Fruit fly (Drosophila melanogaster) whole organism, prepupa: Measurements from ENCODE around the gene mei-38.

ENCODE experiments used
- Blimp-1 ChIP-seq: fragments of 200-800 bp; sonication (Bioruptor generic); optimal IDR thresholded peaks from 3 replicates; lab custom pipeline; 2017; ENCODE audit warnings: missing biosample characterization, missing genetic modification characterization, mild to moderate bottlenecking, moderate library complexity, missing genetic modification reagents
- CG10669 ChIP-seq: fragments of 200-800 bp; sonication (Bioruptor generic); optimal IDR thresholded peaks from 3 replicates; lab custom pipeline; 2018; ENCODE audit warnings: missing biosample characterization, mild to moderate bottlenecking, missing genetic modification characterization, moderate library complexity
- CG11294 ChIP-seq: fragments of 200-800 bp; sonication (Bioruptor generic); IDR thresholded peaks from 2 replicates; pipeline ENCODE4 v1.3.6; 2022; ENCODE audit warnings: missing biosample characterization, missing genetic modification characterization
- CG11762 ChIP-seq: fragments of 200-800 bp; sonication (Bioruptor generic); optimal IDR thresholded peaks from 3 replicates; lab custom pipeline; 2016; ENCODE audit warnings: missing biosample characterization, missing genetic modification characterization; ENCODE audit not compliant: insufficient read depth
- CG11902 ChIP-seq: fragments of 200-800 bp; sonication (Bioruptor generic); optimal IDR thresholded peaks from 3 replicates; lab custom pipeline; 2016; ENCODE audit warnings: missing biosample characterization, missing genetic modification characterization
- CG16779 ChIP-seq: fragments of 200-800 bp; sonication (Bioruptor generic); optimal IDR thresholded peaks from 3 replicates; lab custom pipeline; 2017; ENCODE audit warnings: missing biosample characterization, mild to moderate bottlenecking, missing genetic modification characterization
- CG3032 ChIP-seq: fragments of 200-800 bp; optimal IDR thresholded peaks from 2 replicates; lab custom pipeline; 2019; ENCODE audit warnings: missing biosample characterization, mild to moderate bottlenecking, missing genetic modification characterization, moderate library complexity
- CG32006 ChIP-seq: fragments of 200-800 bp; sonication (Bioruptor generic); optimal IDR thresholded peaks from 3 replicates; lab custom pipeline; 2017; ENCODE audit warnings: missing biosample characterization, mild to moderate bottlenecking, missing genetic modification characterization
- CG34406 ChIP-seq: fragments of 200-800 bp; sonication (Bioruptor generic); optimal IDR thresholded peaks from 3 replicates; lab custom pipeline; 2016; ENCODE audit warnings: missing biosample characterization, missing genetic modification characterization
- CG3919 ChIP-seq: fragments of 200-800 bp; sonication (Bioruptor generic); optimal IDR thresholded peaks from 3 replicates; lab custom pipeline; 2016; ENCODE audit warnings: missing biosample characterization, missing genetic modification characterization
- CG4318 ChIP-seq: fragments of 200-800 bp; sonication (Bioruptor generic); optimal IDR thresholded peaks from 3 replicates; lab custom pipeline; 2017; ENCODE audit warnings: missing biosample characterization, mild to moderate bottlenecking, missing genetic modification characterization
- CG6276 ChIP-seq: fragments of 200-800 bp; sonication (Bioruptor generic); optimal IDR thresholded peaks from 2 replicates; lab custom pipeline; 2017; ENCODE audit warnings: missing biosample characterization, mild to moderate bottlenecking, missing genetic modification characterization
- CG6792 ChIP-seq: fragments of 200-800 bp; sonication (Bioruptor generic); optimal IDR thresholded peaks from 3 replicates; lab custom pipeline; 2016; ENCODE audit warnings: missing biosample characterization, missing genetic modification characterization
- CG6808 ChIP-seq: fragments of 200-800 bp; sonication (Bioruptor generic); optimal IDR thresholded peaks from 3 replicates; lab custom pipeline; 2017; ENCODE audit warnings: missing biosample characterization, missing genetic modification characterization, mild to moderate bottlenecking, moderate library complexity, missing genetic modification reagents
- CG6854 ChIP-seq: fragments of 200-800 bp; sonication (Bioruptor generic); optimal IDR thresholded peaks from 2 replicates; lab custom pipeline; 2017; ENCODE audit warnings: missing biosample characterization, mild to moderate bottlenecking, missing genetic modification characterization
- CG8632 ChIP-seq: fragments of 200-800 bp; sonication (Bioruptor generic); optimal IDR thresholded peaks from 3 replicates; lab custom pipeline; 2016; ENCODE audit warnings: missing biosample characterization, missing genetic modification characterization
- Eip75B ChIP-seq: fragments of 200-800 bp; sonication (Bioruptor generic); optimal IDR thresholded peaks from 3 replicates; lab custom pipeline; 2016; ENCODE audit warnings: missing biosample characterization, missing genetic modification characterization
- Eip78C ChIP-seq: fragments of 200-800 bp; sonication (Bioruptor generic); peaks from one replicate; lab custom pipeline; 2016; ENCODE audit warnings: missing biosample characterization, missing genetic modification characterization
- Ets21C ChIP-seq: fragments of 200-800 bp; sonication (Bioruptor generic); optimal IDR thresholded peaks from 3 replicates; lab custom pipeline; 2016; ENCODE audit warnings: missing biosample characterization, missing genetic modification characterization
- Gug ChIP-seq: fragments of 200-800 bp; sonication (Bioruptor generic); IDR thresholded peaks from 2 replicates; pipeline ENCODE4 v1.3.6; 2022; ENCODE audit warnings: missing biosample characterization, missing genetic modification characterization
- Hr38 ChIP-seq: sonication (Bioruptor generic); optimal IDR thresholded peaks from 2 replicates; lab custom pipeline; 2016; ENCODE audit warnings: missing biosample characterization, missing genetic modification characterization
- Hr4 ChIP-seq: fragments of 200-800 bp; sonication (Bioruptor generic); optimal IDR thresholded peaks from 3 replicates; lab custom pipeline; 2016; ENCODE audit warnings: missing biosample characterization, missing genetic modification characterization
- Met ChIP-seq: fragments of 200-800 bp; sonication (Bioruptor generic); optimal IDR thresholded peaks from 3 replicates; lab custom pipeline; 2016; ENCODE audit warnings: missing biosample characterization, missing genetic modification characterization
- OdsH ChIP-seq: fragments of 200-800 bp; sonication (Bioruptor generic); optimal IDR thresholded peaks from 3 replicates; lab custom pipeline; 2016; ENCODE audit warnings: missing biosample characterization, missing genetic modification characterization
- Sox14 ChIP-seq: fragments of 200-800 bp; sonication (Bioruptor generic); optimal IDR thresholded peaks from 3 replicates; lab custom pipeline; 2016; ENCODE audit warnings: missing biosample characterization, missing genetic modification characterization
- cyc ChIP-seq: fragments of 200-800 bp; sonication (Bioruptor generic); optimal IDR thresholded peaks from 3 replicates; lab custom pipeline; 2016; ENCODE audit warnings: missing biosample characterization, missing genetic modification characterization
- dac ChIP-seq: fragments of 200-800 bp; sonication (Bioruptor generic); optimal IDR thresholded peaks from 2 replicates; lab custom pipeline; 2017; ENCODE audit warnings: missing biosample characterization, mild to moderate bottlenecking, missing genetic modification characterization
- dsx ChIP-seq: fragments of 200-800 bp; optimal IDR thresholded peaks from 3 replicates; lab custom pipeline; 2019; ENCODE audit warnings: missing biosample characterization, mild to moderate bottlenecking, missing genetic modification characterization, moderate library complexity; ENCODE audit not compliant: poor library complexity, severe bottlenecking
- eg ChIP-seq: fragments of 200-800 bp; sonication (Bioruptor generic); IDR thresholded peaks from 3 replicates; pipeline ENCODE4 v1.3.6; 2022; ENCODE audit warnings: missing biosample characterization, missing genetic modification characterization
- esn ChIP-seq: fragments of 200-800 bp; sonication (Bioruptor generic); optimal IDR thresholded peaks from 2 replicates; lab custom pipeline; 2016; ENCODE audit warnings: missing biosample characterization, mild to moderate bottlenecking, missing genetic modification characterization, moderate library complexity
- fd59A ChIP-seq: fragments of 200-800 bp; sonication (Bioruptor generic); optimal IDR thresholded peaks from 2 replicates; lab custom pipeline; 2017; ENCODE audit warnings: missing biosample characterization, mild to moderate bottlenecking, missing genetic modification characterization, missing genetic modification reagents
- fd85E ChIP-seq: fragments of 200-800 bp; sonication (Bioruptor generic); optimal IDR thresholded peaks from 3 replicates; lab custom pipeline; 2016; ENCODE audit warnings: missing biosample characterization, missing genetic modification characterization
- net ChIP-seq: fragments of 200-800 bp; sonication (Bioruptor generic); optimal IDR thresholded peaks from 3 replicates; lab custom pipeline; 2016; ENCODE audit warnings: missing biosample characterization, missing genetic modification characterization
- spab ChIP-seq: fragments of 200-800 bp; sonication (Bioruptor generic); optimal IDR thresholded peaks from 2 replicates; lab custom pipeline; 2017; ENCODE audit warnings: missing biosample characterization, mild to moderate bottlenecking, missing genetic modification characterization, missing genetic modification reagents
- ss ChIP-seq, 2 experiments: fragments of 200-800 bp; sonication (Bioruptor generic); optimal IDR thresholded peaks; 2 replicates in 1 of 2; 3 replicates in 1 of 2; lab custom pipeline; 2017 to 2018; ENCODE audit warnings: mild to moderate bottlenecking in 2 of 2, missing biosample characterization in 2 of 2, missing genetic modification characterization in 2 of 2, moderate library complexity in 1 of 2
- svp ChIP-seq: fragments of 200-800 bp; sonication (Bioruptor generic); peaks from one replicate; lab custom pipeline; 2016; ENCODE audit warnings: missing biosample characterization, missing genetic modification characterization
- vri ChIP-seq: fragments of 200-800 bp; sonication (Bioruptor generic); optimal IDR thresholded peaks from 3 replicates; lab custom pipeline; 2016; ENCODE audit warnings: missing biosample characterization, mild to moderate bottlenecking, missing genetic modification characterization

The mei-38 gene

dm6 chrX:1465707-1466504 lies 11.0 kb upstream of the mei-38 start, which contains the start of the genes O-fut2 and CG14777 (continued):
- TF ChIP-seq fd85E, result no peak
- TF ChIP-seq Gug (GFP tag; lab: Robert Waterston, UW), result peak; percentile 60; the same call in 1 of the 2 replicates
- no peak for TF ChIP-seq Hr38 (GFP tag; lab: Kevin White, UChicago)
- no peak for TF ChIP-seq dsx (GFP tag; lab: Kevin White, UChicago)
- TF ChIP-seq net, result no peak
- no peak for TF ChIP-seq spab (GFP tag; lab: Kevin White, UChicago)
- peak; percentile 84 for TF ChIP-seq svp (GFP tag; lab: Kevin White, UChicago)
- TF ChIP-seq fd59A, result peak; percentile 18
- peak; percentile 54 for TF ChIP-seq CG34406 (GFP tag; lab: Kevin White, UChicago)
- no peak for TF ChIP-seq OdsH (GFP tag; lab: Kevin White, UChicago)
- TF ChIP-seq CG3032 (tag; lab: Kevin White, UChicago), result peak; percentile 32
- peak; percentile 49 for TF ChIP-seq Ets21C
- TF ChIP-seq CG16779 (tag; lab: Kevin White, UChicago), result no peak
- TF ChIP-seq CG11762 (GFP tag; lab: Kevin White, UChicago), result peak; percentile 13
- peak; percentile 69 for TF ChIP-seq esn
- no peak for TF ChIP-seq Blimp-1 (GFP tag; lab: Kevin White, UChicago)
- peak; percentile 92 for TF ChIP-seq Eip78C (GFP tag; lab: Kevin White, UChicago)
- TF ChIP-seq Hr4, result peak; percentile 67
- peak; percentile 47 for TF ChIP-seq cyc
- peak; percentile 53 for TF ChIP-seq CG3919 (GFP tag; lab: Kevin White, UChicago)
- TF ChIP-seq dac (GFP tag; lab: Kevin White, UChicago), result peak; percentile 31
- no peak for TF ChIP-seq CG6276 (GFP tag; lab: Kevin White, UChicago)
- TF ChIP-seq CG8632, result peak; percentile 32
- TF ChIP-seq Eip75B (GFP tag; lab: Kevin White, UChicago), result peak; percentile 57
- no peak for TF ChIP-seq CG6808
- TF ChIP-seq CG10669 (GFP tag; lab: Kevin White, UChicago), result no peak
- TF ChIP-seq CG11294 (GFP tag; lab: Robert Waterston, UW), result peak; percentile 12; the same call in 1 of the 2 replicates
- TF ChIP-seq eg (GFP tag; lab: Robert Waterston, UW), result peak; percentile 77
- peak; percentile 35 for TF ChIP-seq CG11902
- peak; percentile 54 for TF ChIP-seq CG6792 (GFP tag; lab: Kevin White, UChicago)
- no peak for TF ChIP-seq vri (GFP tag; lab: Kevin White, UChicago)
- peak; percentile 78 for TF ChIP-seq Sox14 (GFP tag; lab: Kevin White, UChicago)
- TF ChIP-seq CG6854 (GFP tag; lab: Kevin White, UChicago), result no peak

dm6 chrX:1466505-1467381 lies 10.1 kb upstream of the mei-38 start:
- TF ChIP-seq vri (GFP tag; lab: Kevin White, UChicago), result no peak
- TF ChIP-seq CG11294 (GFP tag; lab: Robert Waterston, UW), result 0 out of 2 replicates have a peak, but pooled peaks have one; percentile 1
- peak; percentile 34 for TF ChIP-seq CG16779 (tag; lab: Kevin White, UChicago)
- TF ChIP-seq CG32006 (GFP tag; lab: Kevin White, UChicago), result no peak
- TF ChIP-seq ss (GFP tag; optimal IDR thresholded peaks at IDR 0.05; lab: Kevin White, UChicago), result peak in 1 of 2 experiments; percentile 16
- no peak for TF ChIP-seq CG4318 (GFP tag; lab: Kevin White, UChicago)
- peak; percentile 0 for TF ChIP-seq Met (GFP tag; lab: Kevin White, UChicago)
